Worm (Caenorhabditis elegans): ENCODE results near the gene oac-53.

DNA sequence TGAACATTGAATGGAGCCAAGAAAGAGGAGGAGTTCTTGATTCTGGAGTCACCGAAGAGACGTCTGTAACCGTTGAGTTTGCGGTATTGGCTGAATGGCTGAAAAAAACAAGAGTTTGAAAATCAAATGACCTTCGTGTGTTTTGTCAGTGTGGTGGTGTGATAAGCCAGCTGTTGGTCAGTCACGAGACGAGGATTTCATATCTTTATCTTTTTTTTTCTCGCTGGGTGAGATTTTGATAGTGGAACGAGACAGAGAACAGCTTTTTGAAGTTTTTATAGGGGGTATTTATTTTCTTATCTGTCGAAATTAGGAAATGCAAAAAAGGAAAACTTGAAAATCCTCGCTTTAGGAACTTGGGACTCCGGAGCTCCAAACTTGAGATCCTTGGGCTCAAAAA is 33.3 kb downstream of the oac-53 start:
- TF ChIP-seq nhr-77 (tag; optimal IDR thresholded peaks at IDR 0.05) (no peak), ceh-82 (tag; optimal IDR thresholded peaks at IDR 0.05) (no peak), ztf-1 (GFP tag; conservative IDR thresholded peaks at IDR 0.05) (no peak), egl-27 (tag; optimal IDR thresholded peaks at IDR 0.05) (no peak), nhr-6 (tag; optimal IDR thresholded peaks at IDR 0.05) (no peak), mdl-1 (tag; optimal IDR thresholded peaks at IDR 0.05) (no peak), R02D3.7 (tag; optimal IDR thresholded peaks at IDR 0.05) (no peak)

All from whole organism, L2 larva.